Fruit fly (Drosophila melanogaster): Measurements from ENCODE around the gene bsf.

dm6 chr2L:18442903-18443608, 11.3 kb downstream of the bsf start, which contains the start of gene RpS26:
- TF ChIP-seq CTCF (optimal IDR thresholded peaks at IDR 0.05) (no peak), CG8478 (optimal IDR thresholded peaks at IDR 0.05) (no peak)
